Worm (Caenorhabditis elegans) whole organism, early embryonic: ENCODE results near the gene F35H8.4.

Source experiments
- B0310.2 ChIP-seq: sonication (generic microtip); optimal IDR thresholded peaks from 2 replicates; lab custom pipeline; 2016; ENCODE audit warnings: mild to moderate bottlenecking, missing genetic modification characterization, missing compliant biosample characterization
- F13C5.2 ChIP-seq: sonication (generic microtip); optimal IDR thresholded peaks from 2 replicates; lab custom pipeline; 2017; ENCODE audit warnings: mild to moderate bottlenecking, missing genetic modification characterization, inconsistent platforms, missing compliant biosample characterization
- aly-1 ChIP-seq: sonication (generic microtip); optimal IDR thresholded peaks from 2 replicates; lab custom pipeline; 2016; ENCODE audit warnings: missing genetic modification characterization, missing compliant biosample characterization
- ama-1 ChIP-seq: fragments of 150-350 bp; optimal IDR thresholded peaks from 2 replicates; lab custom pipeline; 2014
- ceh-13 ChIP-seq: fragments of 200-800 bp; sonication (Bioruptor generic); optimal IDR thresholded peaks from 2 replicates; lab custom pipeline; 2018; ENCODE audit warnings: mild to moderate bottlenecking, missing genetic modification characterization, missing compliant biosample characterization
- ceh-36 ChIP-seq: sonication (generic microtip); optimal IDR thresholded peaks from 2 replicates; lab custom pipeline; 2016; ENCODE audit warnings: missing genetic modification characterization, inconsistent platforms, missing compliant biosample characterization
- ets-7 ChIP-seq: sonication (generic microtip); optimal IDR thresholded peaks from 2 replicates; lab custom pipeline; 2016; ENCODE audit warnings: missing genotype, missing genetic modification characterization, missing compliant biosample characterization
- flt-1 ChIP-seq: fragments of 200-800 bp; sonication (Bioruptor generic); IDR thresholded peaks from 2 replicates; pipeline ENCODE4 v1.3.6; 2022; ENCODE audit warnings: missing genetic modification characterization, missing compliant biosample characterization
- hmbx-1 ChIP-seq: sonication (generic microtip); optimal IDR thresholded peaks from 2 replicates; lab custom pipeline; 2016; ENCODE audit warnings: mild to moderate bottlenecking, missing genetic modification characterization, missing compliant biosample characterization
- hmg-4 ChIP-seq: fragments of 200-800 bp; sonication (Bioruptor generic); optimal IDR thresholded peaks from 2 replicates; lab custom pipeline; 2018; ENCODE audit warnings: mild to moderate bottlenecking, missing genetic modification characterization, missing compliant biosample characterization
- hnd-1 ChIP-seq: sonication (generic microtip); optimal IDR thresholded peaks from 2 replicates; lab custom pipeline; 2016; ENCODE audit warnings: missing genetic modification characterization, missing compliant biosample characterization
- pes-1 ChIP-seq: fragments of 200-800 bp; sonication (Bioruptor generic); IDR thresholded peaks from 2 replicates; pipeline ENCODE4 v1.3.6; 2022; ENCODE audit warnings: missing genetic modification reagents, missing genetic modification characterization, missing compliant biosample characterization
- scrt-1 ChIP-seq: fragments of 200-800 bp; sonication (Bioruptor generic); IDR thresholded peaks from 2 replicates; pipeline ENCODE4 v1.3.6; 2022; ENCODE audit warnings: missing genetic modification characterization, missing compliant biosample characterization
- sea-1 ChIP-seq: fragments of 200-800 bp; sonication (Bioruptor generic); conservative IDR thresholded peaks from 2 replicates; pipeline ENCODE4 v1.3.6; 2022; ENCODE audit warnings: missing genetic modification characterization, missing compliant biosample characterization
- tbx-11 ChIP-seq: fragments of 200-800 bp; sonication (Bioruptor generic); IDR thresholded peaks from 2 replicates; pipeline ENCODE4 v1.3.6; 2022; ENCODE audit warnings: missing genetic modification characterization, missing compliant biosample characterization
- tbx-37 ChIP-seq: fragments of 200-800 bp; sonication (Bioruptor generic); conservative IDR thresholded peaks from 2 replicates; pipeline ENCODE4 v1.3.6; 2022; ENCODE audit warnings: missing genetic modification reagents, missing genetic modification characterization, missing compliant biosample characterization
- tra-4 ChIP-seq: sonication (generic microtip); optimal IDR thresholded peaks from 2 replicates; lab custom pipeline; 2017; ENCODE audit warnings: missing genetic modification characterization, missing compliant biosample characterization

Gene F35H8.4

ce11 chrII:9574406-9574805, 14.6 kb upstream of the F35H8.4 start:
- TF ChIP-seq ceh-36 (tag; lab: Kevin White, UChicago) (no peak), ama-1 (lab: Kevin White, UChicago) (no peak), F13C5.2 (tag; lab: Kevin White, UChicago) (peak; percentile 20), B0310.2 (tag; lab: Kevin White, UChicago) (no peak), hmg-4 (peak; percentile 39)

- TF ChIP-seq tbx-37 (GFP tag; lab: Robert Waterston, UW) (no peak), tbx-11 (no peak)
Measured at ce11 chrII:9573412-9573811, 13.6 kb upstream of the F35H8.4 start.

DNA sequence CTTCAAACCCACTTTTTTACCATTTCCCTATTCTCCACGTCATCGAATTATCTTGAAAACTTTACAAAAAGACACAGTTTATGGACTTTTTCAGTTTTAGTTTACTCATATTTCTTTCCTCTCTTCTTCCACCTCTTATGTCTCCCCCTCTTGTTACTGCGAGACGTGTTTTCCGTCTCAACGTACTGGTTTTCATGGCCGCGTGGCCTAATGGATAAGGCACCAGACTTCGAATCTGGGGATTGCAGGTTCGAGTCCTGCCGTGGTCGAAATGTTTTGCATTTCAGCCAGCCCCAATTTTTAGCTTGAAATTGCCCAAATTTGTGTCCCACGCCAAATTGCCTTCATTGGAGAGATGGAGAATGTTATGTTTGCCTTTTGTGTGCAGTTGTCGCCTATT, 6.2 kb upstream of the F35H8.4 start:
- peak; percentile 95 for TF ChIP-seq flt-1 (GFP tag; lab: Robert Waterston, UW)
- TF ChIP-seq F13C5.2 (tag; lab: Kevin White, UChicago) = peak; percentile 95
- peak; percentile 92 for TF ChIP-seq sea-1
- TF ChIP-seq aly-1 (tag; lab: Kevin White, UChicago) = peak; percentile 95
- peak; percentile 94 for TF ChIP-seq ceh-36 (tag; lab: Kevin White, UChicago)
- TF ChIP-seq ceh-13 (GFP tag; lab: Kevin White, UChicago) = peak; percentile 90
- peak; percentile 95 for TF ChIP-seq pes-1 (GFP tag; lab: Robert Waterston, UW)
- TF ChIP-seq tbx-11 = peak; percentile 95
- TF ChIP-seq hmg-4 = peak; percentile 86
- TF ChIP-seq tbx-37 (GFP tag; lab: Robert Waterston, UW) = peak; percentile 92
- TF ChIP-seq scrt-1 = peak; percentile 93
- peak; percentile 91 for TF ChIP-seq B0310.2 (tag; lab: Kevin White, UChicago)
- peak; percentile 55 for TF ChIP-seq tra-4 (tag; lab: Kevin White, UChicago)
- peak; percentile 79 for TF ChIP-seq hnd-1 (tag; lab: Kevin White, UChicago)
- peak; percentile 84 for TF ChIP-seq ets-7 (tag; lab: Kevin White, UChicago)
- TF ChIP-seq ama-1 (lab: Kevin White, UChicago) = no peak
- TF ChIP-seq hmbx-1 (tag; lab: Kevin White, UChicago) = peak; percentile 70

DNA sequence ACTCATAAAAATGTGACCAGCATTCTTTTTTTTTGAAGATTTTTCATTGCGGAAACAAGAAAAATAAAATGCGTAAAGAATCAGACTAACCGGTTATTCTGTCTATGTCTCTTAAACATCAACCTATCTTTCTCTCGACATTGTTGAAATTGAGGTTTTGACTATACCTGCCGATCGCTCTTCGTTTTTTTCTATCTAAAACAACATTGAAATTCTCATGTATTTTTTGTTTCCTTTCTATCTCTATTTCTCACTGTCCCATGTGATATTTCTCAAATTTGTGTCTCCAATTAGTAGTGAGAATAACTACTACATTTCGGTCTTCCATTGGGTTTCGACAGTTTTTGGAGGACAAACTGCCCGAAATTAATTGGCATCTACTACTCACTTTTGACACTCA, 1.1 kb upstream of the F35H8.4 start:
- TF ChIP-seq ets-7 (tag; lab: Kevin White, UChicago) = no peak

DNA sequence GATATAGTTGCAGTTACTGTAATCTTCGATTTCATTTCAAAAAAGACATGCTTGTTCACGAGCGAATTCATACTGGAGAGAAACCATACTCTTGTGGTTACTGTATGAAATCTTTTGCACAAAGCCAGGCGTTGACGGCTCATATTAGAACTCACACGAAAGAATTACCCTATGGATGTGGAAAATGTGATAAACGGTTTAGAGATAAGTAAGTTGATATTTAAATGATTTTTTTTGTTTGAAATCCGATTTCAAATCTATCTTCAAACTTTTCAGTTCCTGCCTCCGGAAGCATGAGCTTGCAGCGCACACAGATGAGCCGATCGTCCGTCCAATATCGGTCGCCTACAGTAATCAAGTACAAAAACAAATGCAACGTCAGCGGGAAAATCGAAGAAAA, 923 bp downstream of the F35H8.4 start:
- TF ChIP-seq tra-4 (tag; lab: Kevin White, UChicago) (no peak), hmbx-1 (tag; lab: Kevin White, UChicago) (no peak), tbx-37 (GFP tag; lab: Robert Waterston, UW) (no peak), ama-1 (lab: Kevin White, UChicago) (no peak), ets-7 (tag; lab: Kevin White, UChicago) (no peak), pes-1 (GFP tag; lab: Robert Waterston, UW) (no peak), ceh-13 (GFP tag; lab: Kevin White, UChicago) (no peak), scrt-1 (no peak)

DNA sequence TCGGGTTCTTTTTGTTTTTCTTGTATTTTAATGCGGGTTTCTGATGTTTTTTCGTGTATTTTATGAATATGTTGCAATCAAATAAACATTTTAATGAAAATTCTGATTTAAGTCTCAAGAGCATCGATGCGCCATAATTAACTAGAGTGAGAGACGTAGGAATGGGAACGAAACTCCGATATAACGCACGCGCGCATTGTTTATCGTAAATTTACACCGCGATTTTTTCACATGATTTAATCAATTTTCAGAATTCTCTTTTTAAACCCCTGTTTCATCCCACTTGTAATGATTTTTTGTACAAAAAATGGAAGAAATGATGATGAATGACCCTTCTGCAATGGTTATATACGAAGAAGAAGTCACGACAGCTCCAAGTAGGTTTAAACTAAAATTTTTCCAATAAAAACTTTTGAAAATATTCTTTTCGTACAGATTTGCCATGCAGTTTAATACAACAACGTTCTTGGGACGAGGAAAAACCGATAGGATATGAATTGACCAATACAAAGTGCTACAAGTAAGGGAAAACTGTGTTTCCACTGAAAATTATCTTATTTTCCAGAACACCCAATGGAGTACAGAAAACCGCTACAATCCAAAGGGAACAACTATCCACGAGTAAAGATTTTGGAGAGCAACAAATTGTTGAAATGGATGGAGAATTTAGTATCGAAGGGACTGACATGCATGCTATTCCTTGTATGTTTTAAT, 2.2 kb downstream of the F35H8.4 start, which contains the start of gene zfp-2:
Gene zfp-2 (plus strand): TSS at position 214 of the 714 bp plus-strand sequence.
- TF ChIP-seq hmg-4 (no peak), F13C5.2 (tag; lab: Kevin White, UChicago) (peak; percentile 8)

ce11 chrII:9556582-9556981, 3.2 kb downstream of the F35H8.4 start:
- no peak for TF ChIP-seq ama-1 (lab: Kevin White, UChicago)
- no peak for TF ChIP-seq hmbx-1 (tag; lab: Kevin White, UChicago)
- no peak for TF ChIP-seq hnd-1 (tag; lab: Kevin White, UChicago)
- TF ChIP-seq F13C5.2 (tag; lab: Kevin White, UChicago) = no peak

DNA sequence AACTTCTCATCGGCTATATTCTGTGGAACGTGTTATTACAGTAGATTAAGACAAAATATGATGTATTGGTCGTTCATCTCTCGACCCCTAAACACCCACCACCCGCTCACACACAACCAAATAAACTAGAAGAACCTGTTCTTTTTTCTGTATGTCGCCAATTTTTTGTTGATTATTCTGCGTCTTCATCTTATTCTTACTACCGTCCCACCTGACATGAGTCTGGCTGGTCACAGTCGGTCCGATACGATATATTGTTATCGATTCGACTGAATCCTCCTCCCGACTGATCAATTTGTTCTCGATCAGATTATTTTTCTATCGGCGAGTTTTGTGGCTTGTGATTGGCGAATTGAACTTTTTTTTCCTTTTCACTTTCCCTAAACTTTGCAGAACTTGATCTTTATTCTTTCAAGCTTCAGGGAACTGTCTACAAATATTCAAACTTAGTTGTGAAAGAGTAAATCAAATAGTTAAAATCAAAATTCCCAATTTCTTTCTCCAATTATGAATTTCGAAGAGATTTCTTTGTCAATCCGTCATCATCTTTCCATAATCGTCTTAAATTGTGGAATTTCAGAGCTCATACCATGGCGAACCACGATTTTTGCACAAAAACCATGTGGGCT, 4.8 kb downstream of the F35H8.4 start, which contains the start of gene F35H8.2:
Gene F35H8.2 (plus strand): TSS at position 579 of the 629 bp plus-strand sequence.
- no peak for TF ChIP-seq ceh-13 (GFP tag; lab: Kevin White, UChicago)
- no peak for TF ChIP-seq scrt-1
- no peak for TF ChIP-seq sea-1
- TF ChIP-seq hmg-4 = no peak
- no peak for TF ChIP-seq hnd-1 (tag; lab: Kevin White, UChicago)
- no peak for TF ChIP-seq ama-1 (lab: Kevin White, UChicago)
- no peak for TF ChIP-seq aly-1 (tag; lab: Kevin White, UChicago)
- no peak for TF ChIP-seq ets-7 (tag; lab: Kevin White, UChicago)
- TF ChIP-seq B0310.2 (tag; lab: Kevin White, UChicago) = no peak
- TF ChIP-seq pes-1 (GFP tag; lab: Robert Waterston, UW) = no peak
- TF ChIP-seq tra-4 (tag; lab: Kevin White, UChicago) = no peak
